Fruit fly (Drosophila melanogaster): ENCODE results near the gene CG5823.

dm6 chr3R:17502862-17503261 is 31.5 kb downstream of the CG5823 start:
- TF ChIP-seq insv (optimal IDR thresholded peaks at IDR 0.05): no peak
- TF ChIP-seq psq (optimal IDR thresholded peaks at IDR 0.05): no peak
